Worm (Caenorhabditis elegans): ENCODE measurements around the gene F28H6.8.

DNA sequence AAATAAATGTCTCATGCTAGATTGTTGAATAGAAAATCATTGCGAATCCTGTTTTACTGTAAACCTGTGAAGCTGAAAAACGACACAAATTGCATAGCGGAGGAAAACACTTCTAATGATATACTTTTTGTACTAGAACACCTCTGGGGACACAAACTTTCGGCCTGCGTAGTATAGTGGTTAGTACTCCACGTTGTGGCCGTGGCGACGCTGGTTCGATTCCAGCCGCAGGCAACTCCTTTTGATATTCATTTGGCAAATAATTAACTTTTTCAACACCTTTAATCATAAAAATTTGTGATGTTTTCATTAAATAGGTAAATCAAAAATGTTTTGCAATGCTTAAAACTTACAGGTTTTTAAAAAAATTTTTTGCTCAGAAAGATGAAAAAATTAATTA is 739 bp upstream of the F28H6.8 start:
- TF ChIP-seq ZK185.1 (tag; optimal IDR thresholded peaks at IDR 0.05; ENCODE audit: poor library complexity, severe bottlenecking) (no peak), snpc-4 (GFP tag; optimal IDR thresholded peaks at IDR 0.05) (no peak), snpc-4 (tag; optimal IDR thresholded peaks at IDR 0.05) (peak in 2 of 4 experiments; percentile 12 to 57), nfya-1 (tag; optimal IDR thresholded peaks at IDR 0.05; ENCODE audit: borderline replicate concordance, insufficient read depth) (no peak), Y53F4B.3 (GFP tag; IDR thresholded peaks at IDR 0.05) (peak; percentile 44; the same call in 1 of the 2 replicates)
